Fruit fly (Drosophila melanogaster) whole organism, embryonic: ENCODE data around the gene POLDIP2.

Source experiments
- Atf3 ChIP-seq: fragments of 200-800 bp; sonication (Bioruptor generic); optimal IDR thresholded peaks from 3 replicates; lab custom pipeline; 2016; ENCODE audit warnings: missing biosample characterization, missing genetic modification characterization
- CG10565 ChIP-seq: fragments of 200-800 bp; sonication (Bioruptor generic); optimal IDR thresholded peaks from 3 replicates; lab custom pipeline; 2016; ENCODE audit warnings: missing biosample characterization, mild to moderate bottlenecking, missing genetic modification characterization
- CG10654 ChIP-seq: fragments of 200-800 bp; sonication (Bioruptor generic); optimal IDR thresholded peaks from 2 replicates; lab custom pipeline; 2016; ENCODE audit warnings: missing biosample characterization, missing genetic modification characterization
- CG12071 ChIP-seq: fragments of 200-800 bp; sonication (Bioruptor generic); optimal IDR thresholded peaks from 3 replicates; lab custom pipeline; 2018; ENCODE audit warnings: missing biosample characterization, mild to moderate bottlenecking, missing genetic modification characterization
- CG12155 ChIP-seq: fragments of 200-800 bp; sonication (Bioruptor generic); optimal IDR thresholded peaks from 3 replicates; lab custom pipeline; 2016; ENCODE audit warnings: missing biosample characterization, missing genetic modification characterization
- CG12219 ChIP-seq: fragments of 200-800 bp; sonication (Bioruptor generic); optimal IDR thresholded peaks from 3 replicates; lab custom pipeline; 2018; ENCODE audit warnings: missing biosample characterization, mild to moderate bottlenecking, missing genetic modification characterization
- CG14014 ChIP-seq: fragments of 200-800 bp; sonication (Bioruptor generic); IDR thresholded peaks from 2 replicates; pipeline ENCODE4 v1.3.6; 2022; ENCODE audit warnings: missing biosample characterization, missing genetic modification characterization
- CG14441 ChIP-seq: fragments of 200-800 bp; sonication (Bioruptor generic); IDR thresholded peaks from 2 replicates; pipeline ENCODE4 v1.3.6; 2022; ENCODE audit warnings: missing biosample characterization, missing genetic modification characterization
- CG2199 ChIP-seq: fragments of 200-800 bp; sonication (Bioruptor generic); IDR thresholded peaks from 3 replicates; pipeline ENCODE4 v1.3.6; 2022; ENCODE audit warnings: missing biosample characterization, missing genetic modification characterization
- CG3163 ChIP-seq: fragments of 200-800 bp; sonication (Bioruptor generic); optimal IDR thresholded peaks from 3 replicates; lab custom pipeline; 2016; ENCODE audit warnings: missing biosample characterization, missing genetic modification characterization
- CG3407 ChIP-seq: fragments of 200-800 bp; sonication (Bioruptor generic); optimal IDR thresholded peaks from 2 replicates; lab custom pipeline; 2018; ENCODE audit warnings: missing biosample characterization, mild to moderate bottlenecking, missing genetic modification characterization
- CG42726 ChIP-seq: fragments of 200-800 bp; sonication (Bioruptor generic); IDR thresholded peaks from 2 replicates; pipeline ENCODE4 v1.3.6; 2022; ENCODE audit warnings: missing biosample characterization, missing genetic modification characterization; ENCODE audit not compliant: partially characterized antibody
- CG4707 ChIP-seq: fragments of 200-800 bp; sonication (Bioruptor generic); optimal IDR thresholded peaks from 2 replicates; lab custom pipeline; 2018; ENCODE audit warnings: missing biosample characterization, mild to moderate bottlenecking, missing genetic modification characterization, moderate library complexity
- CG4730 ChIP-seq: fragments of 200-800 bp; sonication (Bioruptor generic); IDR thresholded peaks from 2 replicates; pipeline ENCODE4 v1.3.6; 2022; ENCODE audit warnings: missing biosample characterization, missing genetic modification characterization
- CG5180 ChIP-seq: fragments of 200-800 bp; sonication (Bioruptor generic); optimal IDR thresholded peaks from 3 replicates; lab custom pipeline; 2017; ENCODE audit warnings: missing biosample characterization, missing genetic modification characterization, mild to moderate bottlenecking, moderate library complexity, missing genetic modification reagents
- CG5953 ChIP-seq: fragments of 200-800 bp; sonication (Bioruptor generic); IDR thresholded peaks from 2 replicates; pipeline ENCODE4 v1.3.6; 2022; ENCODE audit warnings: missing biosample characterization, missing genetic modification characterization
- CG7357 ChIP-seq: fragments of 200-800 bp; sonication (Bioruptor generic); IDR thresholded peaks from 3 replicates; pipeline ENCODE4 v1.3.6; 2022; ENCODE audit warnings: missing biosample characterization, missing genetic modification characterization
- CTCF ChIP-seq: fragments of 200-800 bp; sonication (Bioruptor generic); optimal IDR thresholded peaks from 2 replicates; lab custom pipeline; 2017; ENCODE audit warnings: missing biosample characterization, mild to moderate bottlenecking, missing genetic modification characterization, moderate library complexity
- Camta ChIP-seq: fragments of 200-800 bp; sonication (Bioruptor generic); optimal IDR thresholded peaks from 2 replicates; lab custom pipeline; 2016; ENCODE audit warnings: missing biosample characterization, missing genetic modification characterization
- Doc2 ChIP-seq: fragments of 200-800 bp; sonication (Bioruptor generic); IDR thresholded peaks from 2 replicates; pipeline ENCODE4 v1.3.6; 2022; ENCODE audit warnings: missing biosample characterization, missing genetic modification characterization
- ERR ChIP-seq: fragments of 200-800 bp; sonication (Bioruptor generic); optimal IDR thresholded peaks from 2 replicates; lab custom pipeline; 2016; ENCODE audit warnings: missing biosample characterization, missing genetic modification characterization
- Elba2 ChIP-seq: fragments of 200-800 bp; sonication (Bioruptor generic); optimal IDR thresholded peaks from 3 replicates; lab custom pipeline; 2016; ENCODE audit warnings: missing biosample characterization, missing genetic modification characterization
- GATAe ChIP-seq: fragments of 200-800 bp; sonication (Bioruptor generic); conservative IDR thresholded peaks from 2 replicates; pipeline ENCODE4 v1.3.6; 2022; ENCODE audit warnings: missing biosample characterization, missing genetic modification characterization
- H2.0 ChIP-seq: fragments of 200-800 bp; sonication (Bioruptor generic); IDR thresholded peaks from 2 replicates; pipeline ENCODE4 v1.3.6; 2022; ENCODE audit warnings: missing biosample characterization, missing genetic modification characterization
- Hand ChIP-seq: fragments of 200-800 bp; sonication (Bioruptor generic); optimal IDR thresholded peaks from 2 replicates; lab custom pipeline; 2017; ENCODE audit warnings: mild to moderate bottlenecking, missing biosample characterization, missing genetic modification reagents, missing genetic modification characterization
- Hr51 ChIP-seq, 2 experiments: fragments of 200-800 bp; sonication (Bioruptor generic); optimal IDR thresholded peaks; 2 replicates in 1 of 2; 3 replicates in 1 of 2; lab custom pipeline; 2016 to 2018; ENCODE audit warnings: missing biosample characterization in 2 of 2, missing genetic modification characterization in 2 of 2, mild to moderate bottlenecking in 1 of 2, moderate library complexity in 1 of 2
- Jarid2 ChIP-seq: fragments of 200-800 bp; sonication (Bioruptor generic); optimal IDR thresholded peaks from 3 replicates; lab custom pipeline; 2017; ENCODE audit warnings: mild to moderate bottlenecking, missing biosample characterization, missing genetic modification reagents, missing genetic modification characterization
- Lim3 ChIP-seq: fragments of 200-800 bp; sonication (Bioruptor generic); IDR thresholded peaks from 2 replicates; pipeline ENCODE4 v1.3.6; 2022; ENCODE audit warnings: missing biosample characterization, missing genetic modification characterization
- MBD-R2 ChIP-seq: fragments of 200-800 bp; sonication (Bioruptor generic); IDR thresholded peaks from 2 replicates; pipeline ENCODE4 v1.3.6; 2022; ENCODE audit warnings: missing biosample characterization, missing genetic modification characterization
- Sin3A ChIP-seq: fragments of >200 bp; optimal IDR thresholded peaks from 2 replicates; lab custom pipeline; 2018
- Tbp ChIP-seq: fragments of >200 bp; optimal IDR thresholded peaks from 2 replicates; lab custom pipeline; 2018; ENCODE audit warnings: missing biosample characterization, missing genetic modification characterization
- ash1 ChIP-seq: fragments of 200-800 bp; sonication (Bioruptor generic); optimal IDR thresholded peaks from 2 replicates; lab custom pipeline; 2018; ENCODE audit warnings: missing biosample characterization, mild to moderate bottlenecking, missing genetic modification characterization
- crc ChIP-seq: fragments of 200-800 bp; sonication (Bioruptor generic); optimal IDR thresholded peaks from 2 replicates; lab custom pipeline; 2016; ENCODE audit warnings: missing biosample characterization, missing genetic modification characterization
- dmrt11E ChIP-seq: fragments of 200-800 bp; sonication (Bioruptor generic); optimal IDR thresholded peaks from 3 replicates; lab custom pipeline; 2018; ENCODE audit warnings: missing biosample characterization, mild to moderate bottlenecking, missing genetic modification characterization, moderate library complexity
- dysf ChIP-seq: fragments of 200-800 bp; sonication (Bioruptor generic); IDR thresholded peaks from 3 replicates; pipeline ENCODE4 v1.3.6; 2022; ENCODE audit warnings: missing biosample characterization, missing genetic modification characterization
- ems ChIP-seq: fragments of 200-800 bp; sonication (Bioruptor generic); optimal IDR thresholded peaks from 3 replicates; lab custom pipeline; 2016; ENCODE audit warnings: missing biosample characterization, missing genetic modification characterization
- gcm ChIP-seq: fragments of 200-800 bp; sonication (Bioruptor generic); optimal IDR thresholded peaks from 2 replicates; lab custom pipeline; 2019; ENCODE audit warnings: missing biosample characterization, mild to moderate bottlenecking, missing genetic modification characterization, moderate library complexity
- h ChIP-seq: fragments of >200 bp; optimal IDR thresholded peaks from 2 replicates; lab custom pipeline; 2017
- lab ChIP-seq: fragments of 200-800 bp; sonication (Bioruptor generic); optimal IDR thresholded peaks from 3 replicates; lab custom pipeline; 2017; ENCODE audit warnings: missing biosample characterization, missing genetic modification characterization, mild to moderate bottlenecking, moderate library complexity, missing genetic modification reagents
- org-1 ChIP-seq: fragments of 200-800 bp; sonication (Bioruptor generic); optimal IDR thresholded peaks from 2 replicates; lab custom pipeline; 2017; ENCODE audit warnings: missing biosample characterization, missing genetic modification characterization
- p53 ChIP-seq: fragments of 200-800 bp; sonication (Bioruptor generic); optimal IDR thresholded peaks from 2 replicates; lab custom pipeline; 2016; ENCODE audit warnings: missing biosample characterization, missing genetic modification characterization
- phol ChIP-seq: fragments of 200-800 bp; sonication (Bioruptor generic); optimal IDR thresholded peaks from 3 replicates; lab custom pipeline; 2018; ENCODE audit warnings: missing biosample characterization, mild to moderate bottlenecking, missing genetic modification characterization, moderate library complexity
- pita ChIP-seq: fragments of 200-800 bp; sonication (Bioruptor generic); optimal IDR thresholded peaks from 2 replicates; lab custom pipeline; 2017; ENCODE audit warnings: missing biosample characterization, mild to moderate bottlenecking, missing genetic modification characterization
- prd ChIP-seq, 3 experiments: fragments of >200 bp in 2 of 3; fragments of 200-800 bp in 1 of 3; sonication (Bioruptor generic) in 1 of 3; optimal IDR thresholded peaks in 2 of 3; IDR thresholded peaks in 1 of 3; 2 replicates in 2 of 3; 3 replicates in 1 of 3; pipeline versions ENCODE4 v1.3.6 to Lab custom; 2017 to 2022; ENCODE audit warnings: missing biosample characterization in 1 of 3, missing genetic modification characterization in 1 of 3
- sens-2 ChIP-seq: fragments of 200-800 bp; sonication (Bioruptor generic); IDR thresholded peaks from 2 replicates; pipeline ENCODE4 v1.3.6; 2022; ENCODE audit warnings: missing biosample characterization, missing genetic modification characterization
- sisA ChIP-seq: fragments of 200-800 bp; sonication (Bioruptor generic); IDR thresholded peaks from 2 replicates; pipeline ENCODE4 v1.3.6; 2022; ENCODE audit warnings: missing biosample characterization, missing genetic modification characterization
- sna ChIP-seq: fragments of 200-800 bp; sonication (Bioruptor generic); IDR thresholded peaks from 2 replicates; pipeline ENCODE4 v1.3.6; 2022; ENCODE audit warnings: missing biosample characterization, missing genetic modification characterization; ENCODE audit not compliant: partially characterized antibody
- sqz ChIP-seq: fragments of 200-800 bp; sonication (Bioruptor generic); optimal IDR thresholded peaks from 3 replicates; lab custom pipeline; 2018; ENCODE audit warnings: missing biosample characterization, mild to moderate bottlenecking, missing genetic modification characterization
- sr ChIP-seq: fragments of 200-800 bp; sonication (Bioruptor generic); IDR thresholded peaks from 3 replicates; pipeline ENCODE4 v1.3.6; 2022; ENCODE audit warnings: missing biosample characterization, missing genetic modification characterization
- unc-4 ChIP-seq: fragments of 200-800 bp; sonication (Bioruptor generic); IDR thresholded peaks from 2 replicates; pipeline ENCODE4 v1.3.6; 2022; ENCODE audit warnings: missing biosample characterization, missing genetic modification characterization; ENCODE audit not compliant: partially characterized antibody
- wdn ChIP-seq: fragments of 200-800 bp; sonication (Bioruptor generic); IDR thresholded peaks from 2 replicates; pipeline ENCODE4 v1.3.6; 2022; ENCODE audit warnings: missing biosample characterization, missing genetic modification characterization

POLDIP2 gene

DNA sequence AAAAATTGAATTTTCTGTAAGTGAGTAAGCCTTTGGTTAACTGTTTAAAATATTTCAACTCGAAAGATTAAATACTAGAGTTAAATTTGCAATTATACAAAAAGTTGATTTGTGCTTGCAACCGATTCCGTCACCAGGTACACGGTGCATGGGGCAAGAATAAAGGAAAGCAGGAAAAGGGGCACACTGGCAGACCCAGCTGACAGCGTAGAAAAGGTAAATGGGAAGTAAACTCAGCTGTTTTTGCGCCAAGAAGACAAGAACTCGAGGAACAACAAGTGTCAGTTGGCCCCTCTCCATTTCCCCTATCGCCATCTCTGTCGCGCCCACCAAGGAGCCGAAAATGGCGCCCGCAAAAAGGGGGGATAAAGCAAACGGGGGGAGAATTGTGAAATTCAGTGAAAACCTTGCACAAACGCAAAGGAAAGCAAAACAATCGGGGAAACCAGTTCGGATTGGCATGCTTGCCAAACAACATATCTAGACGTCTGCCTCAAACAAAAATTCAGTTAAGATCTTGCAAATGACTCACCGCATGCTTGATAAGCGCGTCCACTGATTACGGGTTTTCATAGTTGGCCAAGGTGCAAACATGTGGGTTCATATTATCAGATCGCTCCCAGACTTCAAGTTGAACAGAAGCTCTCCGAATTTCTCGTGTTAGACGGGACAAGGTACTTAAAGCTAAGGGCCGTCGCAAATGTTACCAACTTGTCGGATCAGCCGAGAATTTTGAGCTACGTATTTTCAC lies 4.2 kb upstream of the POLDIP2 start:
- TF ChIP-seq CG10654 (no peak), Hand (GFP tag; lab: Kevin White, UChicago) (no peak), sqz (GFP tag; lab: Kevin White, UChicago) (no peak), wdn (GFP tag; lab: Robert Waterston, UW) (no peak), sisA (GFP tag; lab: Robert Waterston, UW) (no peak), ERR (GFP tag; lab: Kevin White, UChicago) (no peak), gcm (no peak), CG12219 (GFP tag; lab: Kevin White, UChicago) (no peak), CG5953 (GFP tag; lab: Robert Waterston, UW) (no peak), GATAe (GFP tag; lab: Robert Waterston, UW) (no peak), CG4730 (no peak), unc-4 (0 out of 2 replicates have a peak, but pooled peaks have one; percentile 19), CG10565 (GFP tag; lab: Kevin White, UChicago) (no peak), lab (GFP tag; lab: Kevin White, UChicago) (no peak), ash1 (GFP tag; lab: Kevin White, UChicago) (no peak), CG14014 (GFP tag; lab: Robert Waterston, UW) (no peak), CG14441 (GFP tag; lab: Robert Waterston, UW) (no peak), Sin3A (lab: Kevin White, UChicago) (no peak), Elba2 (GFP tag; lab: Kevin White, UChicago) (peak; percentile 32), Camta (GFP tag; lab: Kevin White, UChicago) (no peak), CG2199 (GFP tag; lab: Robert Waterston, UW) (no peak), CG7357 (GFP tag; lab: Robert Waterston, UW) (no peak), org-1 (GFP tag; lab: Kevin White, UChicago) (no peak), CTCF (GFP tag; lab: Kevin White, UChicago) (no peak), pita (GFP tag; lab: Kevin White, UChicago) (no peak), Hr51 (GFP tag; optimal IDR thresholded peaks at IDR 0.05; lab: Kevin White, UChicago) (no peak), CG3407 (GFP tag; lab: Kevin White, UChicago) (no peak), sens-2 (no peak), h (no peak), dysf (GFP tag; lab: Robert Waterston, UW) (no peak), Atf3 (no peak), prd (optimal IDR thresholded peaks at IDR 0.05; lab: Kevin White, UChicago) (no peak), prd (GFP tag; IDR thresholded peaks at IDR 0.05; lab: Robert Waterston, UW) (no peak), Jarid2 (no peak), p53 (GFP tag; lab: Kevin White, UChicago) (no peak), CG12155 (GFP tag; lab: Kevin White, UChicago) (no peak), ems (GFP tag; lab: Kevin White, UChicago) (no peak), dmrt11E (tag; lab: Kevin White, UChicago) (no peak), Doc2 (no peak), CG42726 (GFP tag; lab: Robert Waterston, UW) (no peak; the same call in 1 of the 2 replicates), CG12071 (GFP tag; lab: Kevin White, UChicago) (no peak), CG3163 (GFP tag; lab: Kevin White, UChicago) (no peak), Lim3 (no peak), Tbp (GFP tag; lab: Kevin White, UChicago) (no peak), sr (GFP tag; lab: Robert Waterston, UW) (no peak), sna (GFP tag; lab: Robert Waterston, UW) (0 out of 2 replicates have a peak, but pooled peaks have one; percentile 11), CG4707 (no peak), crc (no peak), phol (peak; percentile 68), CG5180 (no peak), MBD-R2 (peak; percentile 79), H2.0 (GFP tag; lab: Robert Waterston, UW) (no peak)
